Worm (Caenorhabditis elegans) whole organism, late embryonic: ENCODE data around the gene T15B12.1.

Source experiments
- C08G9.2 ChIP-seq: sonication (generic microtip); optimal IDR thresholded peaks from 2 replicates; lab custom pipeline; 2016; ENCODE audit warnings: mild to moderate bottlenecking, missing genetic modification characterization, moderate library complexity, missing compliant biosample characterization
- F13H6.1 ChIP-seq: sonication (generic microtip); optimal IDR thresholded peaks from 2 replicates; lab custom pipeline; 2016; ENCODE audit warnings: missing genetic modification characterization, missing compliant biosample characterization
- T23F11.4 ChIP-seq: fragments of 200-800 bp; sonication (Bioruptor generic); optimal IDR thresholded peaks from 2 replicates; lab custom pipeline; 2018; ENCODE audit warnings: mild to moderate bottlenecking, missing genetic modification characterization, missing compliant biosample characterization
- Y22D7AL.16 ChIP-seq: sonication (generic microtip); optimal IDR thresholded peaks from 2 replicates; lab custom pipeline; 2016; ENCODE audit warnings: missing genetic modification characterization, missing compliant biosample characterization
- ahr-1 ChIP-seq: sonication (generic microtip); optimal IDR thresholded peaks from 2 replicates; lab custom pipeline; 2016; ENCODE audit warnings: missing genetic modification characterization, missing compliant biosample characterization
- ceh-14 ChIP-seq: sonication (generic microtip); optimal IDR thresholded peaks from 2 replicates; lab custom pipeline; 2016; ENCODE audit warnings: missing genotype, missing genetic modification characterization, missing compliant biosample characterization
- ceh-18 ChIP-seq: sonication (generic microtip); optimal IDR thresholded peaks from 2 replicates; lab custom pipeline; 2016; ENCODE audit warnings: missing genetic modification characterization, missing compliant biosample characterization
- ceh-2 ChIP-seq: sonication (generic microtip); optimal IDR thresholded peaks from 2 replicates; lab custom pipeline; 2016; ENCODE audit warnings: missing genotype, missing genetic modification characterization, missing compliant biosample characterization
- ceh-31 ChIP-seq: sonication (generic microtip); optimal IDR thresholded peaks from 2 replicates; lab custom pipeline; 2016; ENCODE audit warnings: missing genetic modification characterization, missing compliant biosample characterization
- ceh-34 ChIP-seq: sonication (generic microtip); optimal IDR thresholded peaks from 2 replicates; lab custom pipeline; 2016; ENCODE audit warnings: mild to moderate bottlenecking, missing genetic modification characterization, missing compliant biosample characterization
- ceh-45 ChIP-seq: fragments of 200-800 bp; sonication (Bioruptor generic); IDR thresholded peaks from 2 replicates; pipeline ENCODE4 v1.3.6; 2022; ENCODE audit warnings: missing genetic modification reagents, missing genetic modification characterization, missing compliant biosample characterization
- ceh-48 ChIP-seq: sonication (generic microtip); optimal IDR thresholded peaks from 2 replicates; lab custom pipeline; 2016; ENCODE audit warnings: missing genetic modification characterization, inconsistent platforms, missing compliant biosample characterization
- ceh-6 ChIP-seq: fragments of 200-800 bp; sonication (Bioruptor generic); optimal IDR thresholded peaks from 2 replicates; lab custom pipeline; 2018; ENCODE audit warnings: mild to moderate bottlenecking, missing genetic modification characterization, missing compliant biosample characterization
- ceh-9 ChIP-seq: sonication (generic microtip); optimal IDR thresholded peaks from 2 replicates; lab custom pipeline; 2016; ENCODE audit warnings: mild to moderate bottlenecking, missing genetic modification characterization, inconsistent platforms, missing compliant biosample characterization
- dmd-4 ChIP-seq: sonication (generic microtip); optimal IDR thresholded peaks from 2 replicates; lab custom pipeline; 2016; ENCODE audit warnings: borderline replicate concordance, missing genetic modification characterization, missing compliant biosample characterization
- elt-4 ChIP-seq: sonication (generic microtip); optimal IDR thresholded peaks from 2 replicates; lab custom pipeline; 2016; ENCODE audit warnings: missing genetic modification characterization, missing compliant biosample characterization
- fkh-6 ChIP-seq: sonication (generic microtip); optimal IDR thresholded peaks from 2 replicates; lab custom pipeline; 2016; ENCODE audit warnings: missing genetic modification characterization, missing compliant biosample characterization
- hlh-15 ChIP-seq: sonication (generic microtip); optimal IDR thresholded peaks from 2 replicates; lab custom pipeline; 2016; ENCODE audit warnings: missing genetic modification characterization, missing compliant biosample characterization
- hlh-30 ChIP-seq: sonication (generic microtip); optimal IDR thresholded peaks from 2 replicates; lab custom pipeline; 2017; ENCODE audit warnings: antibody characterized with exemption, missing genetic modification characterization, missing compliant biosample characterization; ENCODE audit not compliant: insufficient read depth
- hlh-6 ChIP-seq: sonication (generic microtip); optimal IDR thresholded peaks from 2 replicates; lab custom pipeline; 2016; ENCODE audit warnings: missing genotype, missing genetic modification characterization, missing compliant biosample characterization
- hlh-8 ChIP-seq: sonication (generic microtip); optimal IDR thresholded peaks from 2 replicates; lab custom pipeline; 2016; ENCODE audit warnings: missing genotype, missing genetic modification characterization, missing compliant biosample characterization
- lim-6 ChIP-seq: sonication (generic microtip); optimal IDR thresholded peaks from 2 replicates; lab custom pipeline; 2016; ENCODE audit warnings: missing genetic modification characterization, missing compliant biosample characterization
- nfya-1 ChIP-seq: sonication (generic microtip); optimal IDR thresholded peaks from 2 replicates; lab custom pipeline; 2017; ENCODE audit warnings: missing genetic modification characterization, mild to moderate bottlenecking, missing compliant biosample characterization, antibody characterized with exemption, moderate library complexity
- nhr-232 ChIP-seq: sonication (generic microtip); optimal IDR thresholded peaks from 2 replicates; lab custom pipeline; 2016; ENCODE audit warnings: missing genetic modification characterization, missing compliant biosample characterization
- pag-3 ChIP-seq: sonication (generic microtip); optimal IDR thresholded peaks from 2 replicates; lab custom pipeline; 2016; ENCODE audit warnings: missing compliant biosample characterization, missing genetic modification characterization, borderline replicate concordance
- pha-4 ChIP-seq: fragments of 150-350 bp; optimal IDR thresholded peaks from 2 replicates; lab custom pipeline; 2018; ENCODE audit warnings: missing biosample characterization, missing genetic modification reagents, missing genetic modification characterization
- pqm-1 ChIP-seq: sonication (generic microtip); optimal IDR thresholded peaks from 2 replicates; lab custom pipeline; 2016; ENCODE audit warnings: missing genetic modification characterization, missing compliant biosample characterization
- ref-2 ChIP-seq: sonication (generic microtip); optimal IDR thresholded peaks from 2 replicates; lab custom pipeline; 2016; ENCODE audit warnings: missing genetic modification characterization, missing compliant biosample characterization
- rnt-1 ChIP-seq: sonication (generic microtip); optimal IDR thresholded peaks from 2 replicates; lab custom pipeline; 2016; ENCODE audit warnings: missing genetic modification characterization, missing compliant biosample characterization
- sox-2 ChIP-seq: fragments of 200-800 bp; sonication (Bioruptor generic); IDR thresholded peaks from 2 replicates; pipeline ENCODE4 v1.3.6; 2022; ENCODE audit warnings: missing genetic modification reagents, missing genetic modification characterization, missing compliant biosample characterization
- syd-9 ChIP-seq: sonication (generic microtip); optimal IDR thresholded peaks from 2 replicates; lab custom pipeline; 2016; ENCODE audit warnings: mild to moderate bottlenecking, missing genetic modification characterization, moderate library complexity, missing compliant biosample characterization
- unc-42 ChIP-seq: sonication (generic microtip); optimal IDR thresholded peaks from 2 replicates; lab custom pipeline; 2016; ENCODE audit warnings: missing genotype, missing genetic modification characterization, missing compliant biosample characterization
- unc-55 ChIP-seq: sonication (generic microtip); optimal IDR thresholded peaks from 2 replicates; lab custom pipeline; 2017; ENCODE audit warnings: missing biosample characterization, missing genetic modification reagents, missing genetic modification characterization
- unc-86 ChIP-seq: sonication (generic microtip); optimal IDR thresholded peaks from 2 replicates; lab custom pipeline; 2016; ENCODE audit warnings: missing genetic modification characterization, missing compliant biosample characterization
- zip-5 ChIP-seq: sonication (generic microtip); optimal IDR thresholded peaks from 2 replicates; lab custom pipeline; 2016; ENCODE audit warnings: missing genetic modification characterization, missing compliant biosample characterization
- ztf-16 ChIP-seq: sonication (generic microtip); optimal IDR thresholded peaks from 2 replicates; lab custom pipeline; 2017; ENCODE audit warnings: missing genetic modification characterization, missing compliant biosample characterization

T15B12.1 gene

ce11 chrIII:5267217-5267906 lies 20.6 kb upstream of the T15B12.1 start, which contains the start of gene ZC395.5:
Gene ZC395.5 (plus strand): TSS chrIII:5267848.
- TF ChIP-seq C08G9.2 (tag; lab: Kevin White, UChicago) (no peak), nhr-232 (tag; lab: Kevin White, UChicago) (no peak)
- TF ChIP-seq, all 69 proteins: peak for 0

ce11 chrIII:5268486-5268885 lies 19.5 kb upstream of the T15B12.1 start:
- TF ChIP-seq ztf-16 (tag; lab: Kevin White, UChicago): no peak
- no peak for TF ChIP-seq lim-6 (tag; lab: Kevin White, UChicago)
- TF ChIP-seq unc-55 (GFP tag; lab: Kevin White, UChicago): no peak
- TF ChIP-seq pag-3 (tag; lab: Kevin White, UChicago): no peak
- TF ChIP-seq dmd-4: no peak
- TF ChIP-seq ref-2: no peak
- no peak for TF ChIP-seq hlh-30
- no peak for TF ChIP-seq hlh-15 (tag; lab: Kevin White, UChicago)
- no peak for TF ChIP-seq ceh-31 (tag; lab: Kevin White, UChicago)
- TF ChIP-seq T23F11.4 (GFP tag; lab: Kevin White, UChicago): no peak
- no peak for TF ChIP-seq ceh-2 (tag; lab: Kevin White, UChicago)
- no peak for TF ChIP-seq ceh-18 (tag; lab: Kevin White, UChicago)

- TF ChIP-seq sox-2 (GFP tag; lab: Robert Waterston, UW) (no peak), rnt-1 (tag; lab: Kevin White, UChicago) (no peak), hlh-8 (tag; lab: Kevin White, UChicago) (no peak)
These were observed 18.2 kb upstream of the T15B12.1 start, which contains the start of gene ZC395.4 for ce11 chrIII:5269814-5270213. Gene ZC395.4 (plus strand): TSS chrIII:5270114.

- TF ChIP-seq fkh-6 (tag; lab: Kevin White, UChicago) (no peak), unc-86 (tag; lab: Kevin White, UChicago) (no peak), pqm-1 (tag; lab: Kevin White, UChicago) (no peak), zip-5 (no peak), ceh-9 (tag; lab: Kevin White, UChicago) (no peak), syd-9 (no peak), Y22D7AL.16 (no peak), ahr-1 (tag; lab: Kevin White, UChicago) (no peak), ceh-6 (no peak), hlh-6 (tag; lab: Kevin White, UChicago) (no peak), F13H6.1 (no peak), dmd-4 (no peak)
These were observed 14.6 kb upstream of the T15B12.1 start, which contains the start of gene ztf-8 for ce11 chrIII:5273396-5273857. Gene ztf-8 (minus strand): TSS chrIII:5273471.

- no peak for TF ChIP-seq pha-4 (tag; lab: Kevin White, UChicago)
These were observed 13.7 kb upstream of the T15B12.1 start for ce11 chrIII:5274250-5274649.

- TF ChIP-seq ceh-14 (tag; lab: Kevin White, UChicago) (peak; percentile 49), ceh-45 (no peak), ceh-48 (tag; lab: Kevin White, UChicago) (peak; percentile 4), ceh-34 (tag; lab: Kevin White, UChicago) (peak; percentile 18), nfya-1 (peak; percentile 23), elt-4 (tag; lab: Kevin White, UChicago) (no peak), unc-42 (tag; lab: Kevin White, UChicago) (peak; percentile 22), unc-55 (GFP tag; lab: Kevin White, UChicago) (peak; percentile 22), ceh-31 (tag; lab: Kevin White, UChicago) (peak; percentile 44)
These were observed 13.1 kb upstream of the T15B12.1 start, which contains the start of the genes daf-41 and toc-1 for ce11 chrIII:5274715-5275355. Gene daf-41 (minus strand): TSS chrIII:5274765. Gene toc-1 (plus strand): TSS chrIII:5275251.
